Worm (Caenorhabditis elegans): Measurements from ENCODE around the gene msp-77.

DNA sequence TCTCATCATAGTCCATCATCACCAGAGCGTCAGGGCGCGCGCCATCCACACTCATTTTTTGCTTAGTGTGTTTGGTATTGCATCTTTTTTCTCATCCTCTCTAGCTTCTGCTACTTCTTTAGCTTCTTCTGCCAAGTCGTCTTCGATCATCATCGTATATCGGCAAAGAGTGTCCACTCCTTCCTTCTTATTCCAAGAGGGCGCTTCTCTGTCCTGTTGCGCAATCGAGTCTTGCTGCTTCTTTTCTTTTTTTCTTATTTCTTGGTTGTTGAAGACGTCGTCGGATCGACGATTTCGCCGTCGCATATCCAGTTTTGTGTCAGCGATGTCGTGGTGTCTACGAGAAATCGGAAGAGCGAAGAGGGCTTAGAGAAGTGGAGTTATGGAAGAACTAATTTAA, 18.6 kb downstream of the msp-77 start:
- TF ChIP-seq snpc-4 (tag; optimal IDR thresholded peaks at IDR 0.05) (no peak), irx-1 (tag; optimal IDR thresholded peaks at IDR 0.05) (no peak), nhr-28 (tag; optimal IDR thresholded peaks at IDR 0.05) (no peak), alr-1 (tag; optimal IDR thresholded peaks at IDR 0.05; ENCODE audit: borderline replicate concordance) (no peak), dpl-1 (GFP tag; optimal IDR thresholded peaks at IDR 0.05) (no peak), unc-62 (GFP tag; optimal IDR thresholded peaks at IDR 0.05) (no peak)

Measured in whole organism, L1 larva.